Fruit fly (Drosophila melanogaster): Measurements from ENCODE around the gene CG3568.

DNA sequence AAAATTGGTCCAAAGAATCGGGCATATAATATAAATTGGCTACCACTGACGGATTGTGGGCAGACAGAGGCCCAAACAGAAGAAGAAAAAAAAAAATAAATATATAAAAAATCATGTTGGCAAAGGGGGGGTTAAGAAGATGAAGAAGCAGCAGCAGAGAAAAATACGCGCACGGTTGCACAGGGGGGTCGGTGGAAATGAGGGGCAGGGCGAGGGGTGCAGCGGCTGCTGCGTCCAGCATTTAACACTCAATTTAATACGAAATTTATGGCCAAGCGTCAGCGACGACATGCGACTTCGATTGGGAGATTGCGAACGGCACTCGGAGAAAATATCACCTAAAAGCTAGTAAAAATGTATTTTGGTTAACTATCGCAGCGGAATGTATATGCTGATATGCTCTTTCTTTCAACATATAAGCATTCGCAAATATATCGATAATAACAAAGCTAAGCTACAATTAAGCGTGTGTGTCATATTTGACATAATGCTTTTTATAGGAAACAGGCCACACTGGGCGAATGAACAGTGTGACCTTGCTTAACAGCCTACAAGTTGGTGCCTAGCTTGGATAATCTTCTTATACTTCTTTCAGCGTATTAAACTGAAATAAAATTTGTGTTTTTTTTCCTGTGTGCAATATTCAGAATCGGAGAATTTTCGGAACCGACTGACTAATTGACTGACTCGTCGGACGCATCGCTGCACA lies 49.1 kb upstream of the CG3568 start:
- TF ChIP-seq CG10274 (GFP tag; optimal IDR thresholded peaks at IDR 0.05) = no peak
- no peak for TF ChIP-seq Xbp1 (GFP tag; optimal IDR thresholded peaks at IDR 0.05)
- TF ChIP-seq CG15514 (GFP tag; optimal IDR thresholded peaks at IDR 0.05) = no peak
- no peak for TF ChIP-seq al (GFP tag; IDR thresholded peaks at IDR 0.05)
- no peak for TF ChIP-seq ase (GFP tag; IDR thresholded peaks at IDR 0.05)
- TF ChIP-seq HmgD (GFP tag; optimal IDR thresholded peaks at IDR 0.05) = no peak
